Worm (Caenorhabditis elegans) whole organism, young adult: Measurements from ENCODE around the gene byn-1.

Experiments
- B0261.1 ChIP-seq: sonication (generic microtip); optimal IDR thresholded peaks from 2 replicates; lab custom pipeline; 2016; ENCODE audit warnings: mild to moderate bottlenecking, missing genetic modification characterization, moderate library complexity, missing compliant biosample characterization
- attf-5 ChIP-seq: fragments of 200-800 bp; sonication (Bioruptor generic); optimal IDR thresholded peaks from 2 replicates; lab custom pipeline; 2018; ENCODE audit warnings: mild to moderate bottlenecking, missing genetic modification characterization, missing compliant biosample characterization
- ccch-3 ChIP-seq: fragments of 200-800 bp; sonication (Bioruptor generic); optimal IDR thresholded peaks from 2 replicates; lab custom pipeline; 2018; ENCODE audit warnings: mild to moderate bottlenecking, missing genetic modification characterization, missing compliant biosample characterization
- efl-1 ChIP-seq: fragments of 150-350 bp; optimal IDR thresholded peaks from 2 replicates; lab custom pipeline; 2014; ENCODE audit warnings: missing biosample characterization, missing genetic modification reagents, missing genetic modification characterization
- lag-1 ChIP-seq: fragments of 200-800 bp; sonication (Bioruptor generic); IDR thresholded peaks from 2 replicates; pipeline ENCODE4 v1.3.6; 2022; ENCODE audit warnings: missing genetic modification reagents, missing genetic modification characterization, missing compliant biosample characterization
- lin-35 ChIP-seq, 3 experiments: fragments of 150-350 bp in 2 of 3; sonication (generic microtip) in 1 of 3; optimal IDR thresholded peaks; 2 replicates each; lab custom pipeline; 2014 to 2018; ENCODE audit warnings: missing biosample characterization in 3 of 3, missing genetic modification characterization in 3 of 3, missing genetic modification reagents in 3 of 3
- nfya-2 ChIP-seq: fragments of 200-800 bp; sonication (Bioruptor generic); IDR thresholded peaks from 2 replicates; pipeline ENCODE4 v1.3.6; 2022; ENCODE audit warnings: missing genetic modification reagents, missing genetic modification characterization, missing compliant biosample characterization
- nhr-80 ChIP-seq: sonication (generic microtip); optimal IDR thresholded peaks from 2 replicates; lab custom pipeline; 2016; ENCODE audit warnings: missing genetic modification characterization, missing compliant biosample characterization
- nhr-90 ChIP-seq: sonication (generic microtip); optimal IDR thresholded peaks from 2 replicates; lab custom pipeline; 2016; ENCODE audit warnings: missing genotype, mild to moderate bottlenecking, missing genetic modification characterization, missing compliant biosample characterization
- pha-4 ChIP-seq: fragments of 150-350 bp; sonication (generic microtip); optimal IDR thresholded peaks from 2 replicates; lab custom pipeline; 2014; ENCODE audit warnings: missing biosample characterization, missing genetic modification reagents, missing genetic modification characterization
- sea-2 ChIP-seq: fragments of 200-800 bp; sonication (Bioruptor generic); IDR thresholded peaks from 2 replicates; pipeline ENCODE4 v1.3.6; 2022; ENCODE audit warnings: missing genetic modification characterization, missing compliant biosample characterization
- snpc-1.3 ChIP-seq: sonication (generic microtip); optimal IDR thresholded peaks from 2 replicates; lab custom pipeline; 2017; ENCODE audit warnings: missing genetic modification characterization, mild to moderate bottlenecking, missing compliant biosample characterization, antibody characterized with exemption, moderate library complexity, missing genotype, missing genetic modification reagents; ENCODE audit not compliant: insufficient read depth
- unc-62 ChIP-seq: fragments of 150-350 bp; optimal IDR thresholded peaks from 2 replicates; lab custom pipeline; 2014; ENCODE audit warnings: missing biosample characterization, missing genetic modification reagents, missing genetic modification characterization

DNA sequence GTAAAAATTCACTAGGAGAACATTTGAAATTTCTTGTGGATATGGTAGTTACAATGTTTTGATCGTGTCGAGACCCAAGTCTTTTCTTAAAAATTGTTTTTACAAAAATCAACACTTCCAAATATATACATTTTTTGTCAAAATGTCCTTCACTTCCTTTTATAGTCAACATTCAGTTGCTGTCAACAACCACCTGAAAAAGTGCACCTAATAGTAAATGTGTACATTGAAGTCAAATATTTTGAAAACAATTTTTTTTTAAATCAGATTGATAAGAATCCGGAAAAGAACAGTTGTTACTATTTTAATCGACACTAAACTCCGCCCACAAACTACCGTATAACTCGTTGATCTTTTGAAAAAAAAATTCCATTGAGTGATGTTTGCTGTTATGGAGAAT, 36.1 kb upstream of the byn-1 start:
- TF ChIP-seq B0261.1 (no peak), nhr-90 (tag; lab: Kevin White, UChicago) (no peak), pha-4 (no peak), efl-1 (GFP tag; lab: Kevin White, UChicago) (no peak), nhr-80 (tag; lab: Kevin White, UChicago) (no peak), lin-35 (GFP tag; optimal IDR thresholded peaks at IDR 0.05; lab: Kevin White, UChicago) (no peak), nfya-2 (GFP tag; lab: Robert Waterston, UW) (no peak), attf-5 (GFP tag; lab: Kevin White, UChicago) (no peak), unc-62 (no peak), lag-1 (GFP tag; lab: Robert Waterston, UW) (no peak), snpc-1.3 (no peak), ccch-3 (no peak), sea-2 (GFP tag; lab: Robert Waterston, UW) (no peak)
